Worm (Caenorhabditis elegans): ENCODE results near the gene egg-1.

The egg-1 gene

DNA sequence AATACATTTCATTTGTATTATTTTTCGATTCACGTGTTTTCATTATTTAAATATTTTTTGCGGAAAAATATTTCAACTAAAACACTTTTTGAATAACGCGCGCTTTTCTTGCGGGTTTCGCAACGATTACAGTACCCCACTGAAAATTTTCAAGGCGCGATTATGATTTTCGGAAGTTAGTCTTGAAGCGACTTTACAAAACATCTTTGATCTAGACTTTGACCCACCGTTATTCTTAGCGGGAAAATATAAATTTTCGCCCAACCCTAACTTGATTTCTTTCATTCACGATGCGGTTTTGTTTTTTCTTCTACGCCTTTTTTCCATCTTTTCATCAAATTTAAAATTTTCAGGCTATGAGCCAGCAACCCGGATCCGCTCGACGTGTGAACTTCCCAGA is at the start of gene egg-1:
Gene egg-1, plus strand, starts transcription at position 354 of the 400 bp plus-strand sequence.
- TF ChIP-seq nhr-84 (tag; optimal IDR thresholded peaks at IDR 0.05): no peak
- no peak for TF ChIP-seq dpl-1 (GFP tag; optimal IDR thresholded peaks at IDR 0.05)
- TF ChIP-seq ets-5 (GFP tag; IDR thresholded peaks at IDR 0.05): no peak
- TF ChIP-seq rnt-1 (tag; optimal IDR thresholded peaks at IDR 0.05): no peak

DNA sequence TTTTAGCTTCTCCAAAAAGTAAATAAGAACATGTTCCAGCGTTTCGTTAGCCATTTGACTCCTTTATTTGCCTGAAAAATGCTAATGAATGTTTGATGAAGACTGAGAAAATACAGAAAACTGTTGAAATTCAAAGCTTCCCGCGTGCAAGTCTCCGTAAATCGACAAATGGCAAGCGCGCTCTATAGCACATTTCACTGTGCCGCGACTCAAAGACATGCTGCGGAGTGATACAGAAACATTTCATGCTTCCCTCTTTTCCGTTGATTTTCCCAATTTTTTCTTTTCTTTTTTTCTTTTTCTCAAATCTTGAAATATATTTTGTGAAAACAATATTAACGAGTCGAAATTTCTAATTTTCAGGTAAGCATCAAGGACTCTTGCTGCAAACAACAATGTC is 49.0 kb upstream of the egg-1 start, which contains the start of the genes ska-3 and rps-12:
Gene ska-3, minus strand, starts transcription at position 71 of the 400 bp plus-strand sequence.
Gene rps-12, plus strand, starts transcription at position 364 of the 400 bp plus-strand sequence.
- TF ChIP-seq grh-1 (GFP tag; IDR thresholded peaks at IDR 0.05) (peak; percentile 97), nhr-12 (tag; optimal IDR thresholded peaks at IDR 0.05) (peak; percentile 58), pqm-1 (tag; optimal IDR thresholded peaks at IDR 0.05) (no peak), lin-35 (GFP tag; optimal IDR thresholded peaks at IDR 0.05) (peak; percentile 98 to 100), isw-1 (GFP tag; IDR thresholded peaks at IDR 0.05) (peak; percentile 99), nhr-90 (tag; optimal IDR thresholded peaks at IDR 0.05; ENCODE audit: poor library complexity) (peak; percentile 99), fos-1 (tag; optimal IDR thresholded peaks at IDR 0.05) (peak; percentile 98), fkh-4 (tag; optimal IDR thresholded peaks at IDR 0.05; ENCODE audit: borderline replicate concordance) (peak; percentile 92), sup-37 (GFP tag; optimal IDR thresholded peaks at IDR 0.05) (peak; percentile 93), ama-1 (optimal IDR thresholded peaks at IDR 0.05) (peak; percentile 93), nhr-19 (GFP tag; conservative IDR thresholded peaks at IDR 0.05) (peak; percentile 99), skn-1 (tag; optimal IDR thresholded peaks at IDR 0.05) (peak; percentile 98), efl-1 (optimal IDR thresholded peaks at IDR 0.05) (peak; percentile 98 to 99), efl-1 (GFP tag; optimal IDR thresholded peaks at IDR 0.05 in 1 of 2) (peak; percentile 95 to 100), lir-3 (tag; optimal IDR thresholded peaks at IDR 0.05; ENCODE audit: poor library complexity) (peak; percentile 93), nhr-20 (tag; optimal IDR thresholded peaks at IDR 0.05) (peak; percentile 99), mep-1 (tag; optimal IDR thresholded peaks at IDR 0.05) (peak; percentile 100), lsy-2 (tag; optimal IDR thresholded peaks at IDR 0.05) (peak; percentile 98), aly-2 (tag; optimal IDR thresholded peaks at IDR 0.05) (peak; percentile 98), mef-2 (tag; optimal IDR thresholded peaks at IDR 0.05) (peak; percentile 94), ceh-90 (tag; optimal IDR thresholded peaks at IDR 0.05) (peak; percentile 69), snpc-4 (tag; optimal IDR thresholded peaks at IDR 0.05) (peak; percentile 93), egl-13 (tag; optimal IDR thresholded peaks at IDR 0.05) (peak; percentile 96), jun-1 (tag; optimal IDR thresholded peaks at IDR 0.05) (peak; percentile 98), ztf-4 (tag; optimal IDR thresholded peaks at IDR 0.05) (peak; percentile 98), lin-39 (tag; optimal IDR thresholded peaks at IDR 0.05) (peak; percentile 97), ces-1 (GFP tag; optimal IDR thresholded peaks at IDR 0.05) (no peak), ceh-82 (tag; optimal IDR thresholded peaks at IDR 0.05) (peak; percentile 99 to 100 (median 100)), nhr-84 (tag; optimal IDR thresholded peaks at IDR 0.05) (no peak), fkh-10 (GFP tag; optimal IDR thresholded peaks at IDR 0.05) (peak; percentile 99), ztf-11 (tag; optimal IDR thresholded peaks at IDR 0.05) (peak; percentile 29 to 93), nhr-85 (tag) (peak; percentile 99), dsc-1 (tag; optimal IDR thresholded peaks at IDR 0.05) (peak; percentile 99), pax-3 (tag; optimal IDR thresholded peaks at IDR 0.05) (peak; percentile 94), zag-1 (tag; optimal IDR thresholded peaks at IDR 0.05) (peak; percentile 90), xbp-1 (tag; optimal IDR thresholded peaks at IDR 0.05) (peak; percentile 99), alr-1 (tag; optimal IDR thresholded peaks at IDR 0.05; ENCODE audit: borderline replicate concordance) (no peak), lin-15B (tag; optimal IDR thresholded peaks at IDR 0.05) (peak; percentile 100), elt-3 (tag; optimal IDR thresholded peaks at IDR 0.05) (peak; percentile 96 to 100 (median 99)), ets-5 (GFP tag; IDR thresholded peaks at IDR 0.05) (no peak), snu-23 (GFP tag; optimal IDR thresholded peaks at IDR 0.05) (peak; percentile 99), tbx-2 (tag; optimal IDR thresholded peaks at IDR 0.05) (peak; percentile 99), pag-3 (tag; optimal IDR thresholded peaks at IDR 0.05; ENCODE audit: borderline replicate concordance, insufficient read depth) (peak; percentile 87), nhr-76 (tag; optimal IDR thresholded peaks at IDR 0.05) (peak; percentile 82), vab-15 (tag; optimal IDR thresholded peaks at IDR 0.05) (peak; percentile 96), Y116A8C.19 (tag; optimal IDR thresholded peaks at IDR 0.05; ENCODE audit: borderline replicate concordance) (peak; percentile 14), aha-1 (tag; optimal IDR thresholded peaks at IDR 0.05) (peak; percentile 91), egl-27 (tag; optimal IDR thresholded peaks at IDR 0.05) (peak; percentile 90 to 92), mab-9 (GFP tag; IDR thresholded peaks at IDR 0.05) (peak; percentile 94)

Data from whole organism, L1 larva.